Worm (Caenorhabditis elegans): ENCODE measurements around the gene gphr-1.
A peak's percentile ranks its signal among the peaks of the same experiment; 100 is the strongest.

ce11 chrIII:12250114-12250792 is 31.4 kb downstream of the gphr-1 start, which contains the start of the genes tim-1 and Y75B8A.23:
- TF ChIP-seq fkh-10 (GFP tag; optimal IDR thresholded peaks at IDR 0.05): peak; percentile 32
- TF ChIP-seq nhr-11 (tag; optimal IDR thresholded peaks at IDR 0.05): peak; percentile 92
- peak; percentile 74 for TF ChIP-seq nhr-48 (tag; optimal IDR thresholded peaks at IDR 0.05)
- peak in 1 of 2 experiments; percentile 97 for TF ChIP-seq unc-62 (GFP tag; optimal IDR thresholded peaks at IDR 0.05 in 1 of 2)
- TF ChIP-seq unc-62 (tag; optimal IDR thresholded peaks at IDR 0.05): no peak
- TF ChIP-seq T26A8.4 (GFP tag; IDR thresholded peaks at IDR 0.05): peak; percentile 96
- peak; percentile 98 for TF ChIP-seq mep-1 (tag; optimal IDR thresholded peaks at IDR 0.05)
- peak; percentile 92 for TF ChIP-seq nhr-28 (tag; optimal IDR thresholded peaks at IDR 0.05)
- TF ChIP-seq lin-13 (GFP tag; optimal IDR thresholded peaks at IDR 0.05): peak; percentile 95
